Worm (Caenorhabditis elegans) whole organism, young adult: ENCODE data around the gene T20G5.13.

ENCODE experiments used
- F39B2.1 ChIP-seq: fragments of 200-800 bp; sonication (Bioruptor generic); IDR thresholded peaks from 2 replicates; pipeline ENCODE4 v1.3.6; 2022; ENCODE audit warnings: missing genetic modification reagents, missing genetic modification characterization, missing compliant biosample characterization
- F55B11.4 ChIP-seq: sonication (generic microtip); optimal IDR thresholded peaks from 2 replicates; lab custom pipeline; 2016; ENCODE audit warnings: missing compliant biosample characterization, missing genetic modification characterization, borderline replicate concordance; ENCODE audit not compliant: insufficient read depth
- F57A8.1 ChIP-seq: fragments of 200-800 bp; sonication (Bioruptor generic); optimal IDR thresholded peaks from 2 replicates; lab custom pipeline; 2018; ENCODE audit warnings: mild to moderate bottlenecking, missing genetic modification characterization, moderate library complexity, missing compliant biosample characterization
- F57C9.4 ChIP-seq: sonication (generic microtip); optimal IDR thresholded peaks from 2 replicates; lab custom pipeline; 2017; ENCODE audit warnings: mild to moderate bottlenecking, missing genetic modification characterization, missing compliant biosample characterization
- K11D2.4 ChIP-seq: fragments of 200-800 bp; sonication (Bioruptor generic); IDR thresholded peaks from 2 replicates; pipeline ENCODE4 v1.3.6; 2022; ENCODE audit warnings: missing genetic modification reagents, missing genetic modification characterization, missing compliant biosample characterization
- akir-1 ChIP-seq: fragments of 200-800 bp; sonication (Bioruptor generic); optimal IDR thresholded peaks from 2 replicates; lab custom pipeline; 2018; ENCODE audit warnings: mild to moderate bottlenecking, missing genetic modification characterization, moderate library complexity, missing compliant biosample characterization
- atf-7 ChIP-seq: sonication (generic microtip); optimal IDR thresholded peaks from 2 replicates; lab custom pipeline; 2017; ENCODE audit warnings: mild to moderate bottlenecking, missing genetic modification characterization, missing compliant biosample characterization
- attf-3 ChIP-seq: fragments of 200-800 bp; sonication (Bioruptor generic); conservative IDR thresholded peaks from 2 replicates; pipeline ENCODE4 v1.3.6; 2022; ENCODE audit warnings: missing genetic modification reagents, missing genetic modification characterization, missing compliant biosample characterization
- bed-1 ChIP-seq: fragments of 200-800 bp; sonication (Bioruptor generic); IDR thresholded peaks from 2 replicates; pipeline ENCODE4 v1.3.6; 2022; ENCODE audit warnings: missing genetic modification reagents, missing genetic modification characterization, missing compliant biosample characterization
- cebp-1 ChIP-seq, 2 experiments: fragments of 200-800 bp in 1 of 2; sonication (Bioruptor generic) in 1 of 2; sonication (generic microtip) in 1 of 2; IDR thresholded peaks in 1 of 2; optimal IDR thresholded peaks in 1 of 2; 2 replicates each; pipeline versions ENCODE4 v1.3.6 to Lab custom; 2017 to 2022; ENCODE audit warnings: missing compliant biosample characterization in 2 of 2, missing genetic modification characterization in 2 of 2, mild to moderate bottlenecking in 1 of 2, missing genetic modification reagents in 1 of 2, moderate library complexity in 1 of 2
- dox-1 ChIP-seq: fragments of 200-800 bp; sonication (Bioruptor generic); IDR thresholded peaks from 2 replicates; pipeline ENCODE4 v1.3.6; 2022; ENCODE audit warnings: missing genetic modification reagents, missing genetic modification characterization, missing compliant biosample characterization
- dpl-1 ChIP-seq: fragments of 150-350 bp; optimal IDR thresholded peaks from 2 replicates; lab custom pipeline; 2014; ENCODE audit warnings: missing biosample characterization, missing genetic modification reagents, missing genetic modification characterization
- egl-18 ChIP-seq: fragments of 200-800 bp; sonication (Bioruptor generic); IDR thresholded peaks from 2 replicates; pipeline ENCODE4 v1.3.6; 2022; ENCODE audit warnings: missing genetic modification reagents, missing genetic modification characterization, missing compliant biosample characterization
- egl-44 ChIP-seq: fragments of 200-800 bp; sonication (Bioruptor generic); IDR thresholded peaks from 2 replicates; pipeline ENCODE4 v1.3.6; 2022; ENCODE audit warnings: missing genetic modification reagents, missing genetic modification characterization, missing compliant biosample characterization
- egrh-3 ChIP-seq: fragments of 200-800 bp; sonication (Bioruptor generic); IDR thresholded peaks from 2 replicates; pipeline ENCODE4 v1.3.6; 2022; ENCODE audit warnings: missing genetic modification reagents, missing genetic modification characterization, missing compliant biosample characterization
- ekl-4 ChIP-seq: fragments of 200-800 bp; sonication (Bioruptor generic); IDR thresholded peaks from 2 replicates; pipeline ENCODE4 v1.3.6; 2022; ENCODE audit warnings: missing genetic modification reagents, missing genetic modification characterization, missing compliant biosample characterization
- gei-17 ChIP-seq: fragments of 200-800 bp; sonication (Bioruptor generic); optimal IDR thresholded peaks from 2 replicates; lab custom pipeline; 2018; ENCODE audit warnings: mild to moderate bottlenecking, missing genetic modification characterization, missing compliant biosample characterization
- hlh-12 ChIP-seq: sonication (generic microtip); optimal IDR thresholded peaks from 2 replicates; lab custom pipeline; 2016; ENCODE audit warnings: missing genetic modification characterization, missing compliant biosample characterization
- hmg-1.2 ChIP-seq: fragments of 200-800 bp; sonication (Bioruptor generic); IDR thresholded peaks from 2 replicates; pipeline ENCODE4 v1.3.6; 2022; ENCODE audit warnings: missing genetic modification reagents, missing genetic modification characterization, missing compliant biosample characterization
- lag-1 ChIP-seq: fragments of 200-800 bp; sonication (Bioruptor generic); IDR thresholded peaks from 2 replicates; pipeline ENCODE4 v1.3.6; 2022; ENCODE audit warnings: missing genetic modification reagents, missing genetic modification characterization, missing compliant biosample characterization
- let-526 ChIP-seq: fragments of 200-800 bp; sonication (Bioruptor generic); IDR thresholded peaks from 2 replicates; pipeline ENCODE4 v1.3.6; 2022; ENCODE audit warnings: missing genetic modification reagents, missing genetic modification characterization, missing compliant biosample characterization
- madf-10 ChIP-seq: sonication (generic microtip); optimal IDR thresholded peaks from 2 replicates; lab custom pipeline; 2016; ENCODE audit warnings: mild to moderate bottlenecking, missing genetic modification characterization, missing compliant biosample characterization
- mel-28 ChIP-seq: sonication (generic microtip); optimal IDR thresholded peaks from 2 replicates; lab custom pipeline; 2016; ENCODE audit warnings: borderline replicate concordance, mild to moderate bottlenecking, missing genetic modification characterization, missing compliant biosample characterization
- mxl-1 ChIP-seq: sonication (generic microtip); optimal IDR thresholded peaks from 2 replicates; lab custom pipeline; 2016; ENCODE audit warnings: missing genetic modification characterization, missing compliant biosample characterization
- nfya-1 ChIP-seq: sonication (generic microtip); optimal IDR thresholded peaks from 2 replicates; lab custom pipeline; 2017; ENCODE audit warnings: antibody characterized with exemption, missing compliant biosample characterization, missing genetic modification characterization, borderline replicate concordance; ENCODE audit not compliant: insufficient read depth
- nfya-2 ChIP-seq: fragments of 200-800 bp; sonication (Bioruptor generic); IDR thresholded peaks from 2 replicates; pipeline ENCODE4 v1.3.6; 2022; ENCODE audit warnings: missing genetic modification reagents, missing genetic modification characterization, missing compliant biosample characterization
- nfyb-1 ChIP-seq: fragments of 200-800 bp; sonication (Bioruptor generic); IDR thresholded peaks from 2 replicates; pipeline ENCODE4 v1.3.6; 2022; ENCODE audit warnings: missing genetic modification reagents, missing genetic modification characterization, missing compliant biosample characterization
- nhr-179 ChIP-seq: sonication (generic microtip); optimal IDR thresholded peaks from 2 replicates; lab custom pipeline; 2016; ENCODE audit warnings: mild to moderate bottlenecking, missing genetic modification characterization, missing compliant biosample characterization
- nhr-80 ChIP-seq: sonication (generic microtip); optimal IDR thresholded peaks from 2 replicates; lab custom pipeline; 2016; ENCODE audit warnings: missing genetic modification characterization, missing compliant biosample characterization
- nhr-90 ChIP-seq: sonication (generic microtip); optimal IDR thresholded peaks from 2 replicates; lab custom pipeline; 2016; ENCODE audit warnings: missing genotype, mild to moderate bottlenecking, missing genetic modification characterization, missing compliant biosample characterization
- sea-2 ChIP-seq: fragments of 200-800 bp; sonication (Bioruptor generic); IDR thresholded peaks from 2 replicates; pipeline ENCODE4 v1.3.6; 2022; ENCODE audit warnings: missing genetic modification characterization, missing compliant biosample characterization
- snpc-1.1 ChIP-seq: sonication (generic microtip); optimal IDR thresholded peaks from 2 replicates; lab custom pipeline; 2017; ENCODE audit warnings: missing genetic modification characterization, mild to moderate bottlenecking, missing compliant biosample characterization, antibody characterized with exemption, moderate library complexity, missing genotype, missing genetic modification reagents; ENCODE audit not compliant: insufficient read depth
- somi-1 ChIP-seq: fragments of 200-800 bp; sonication (Bioruptor generic); optimal IDR thresholded peaks from 2 replicates; lab custom pipeline; 2018; ENCODE audit warnings: mild to moderate bottlenecking, missing genetic modification characterization, missing compliant biosample characterization
- zim-3 ChIP-seq: sonication (generic microtip); optimal IDR thresholded peaks from 2 replicates; lab custom pipeline; 2017; ENCODE audit warnings: mild to moderate bottlenecking, missing genetic modification characterization, moderate library complexity, missing compliant biosample characterization
- ztf-18 ChIP-seq: sonication (generic microtip); optimal IDR thresholded peaks from 2 replicates; lab custom pipeline; 2016; ENCODE audit warnings: missing genotype, mild to moderate bottlenecking, missing genetic modification characterization, missing compliant biosample characterization
- ztf-3 ChIP-seq: fragments of 200-800 bp; sonication (Bioruptor generic); optimal IDR thresholded peaks from 2 replicates; lab custom pipeline; 2018; ENCODE audit warnings: mild to moderate bottlenecking, missing genetic modification characterization, missing compliant biosample characterization

Gene T20G5.13

DNA sequence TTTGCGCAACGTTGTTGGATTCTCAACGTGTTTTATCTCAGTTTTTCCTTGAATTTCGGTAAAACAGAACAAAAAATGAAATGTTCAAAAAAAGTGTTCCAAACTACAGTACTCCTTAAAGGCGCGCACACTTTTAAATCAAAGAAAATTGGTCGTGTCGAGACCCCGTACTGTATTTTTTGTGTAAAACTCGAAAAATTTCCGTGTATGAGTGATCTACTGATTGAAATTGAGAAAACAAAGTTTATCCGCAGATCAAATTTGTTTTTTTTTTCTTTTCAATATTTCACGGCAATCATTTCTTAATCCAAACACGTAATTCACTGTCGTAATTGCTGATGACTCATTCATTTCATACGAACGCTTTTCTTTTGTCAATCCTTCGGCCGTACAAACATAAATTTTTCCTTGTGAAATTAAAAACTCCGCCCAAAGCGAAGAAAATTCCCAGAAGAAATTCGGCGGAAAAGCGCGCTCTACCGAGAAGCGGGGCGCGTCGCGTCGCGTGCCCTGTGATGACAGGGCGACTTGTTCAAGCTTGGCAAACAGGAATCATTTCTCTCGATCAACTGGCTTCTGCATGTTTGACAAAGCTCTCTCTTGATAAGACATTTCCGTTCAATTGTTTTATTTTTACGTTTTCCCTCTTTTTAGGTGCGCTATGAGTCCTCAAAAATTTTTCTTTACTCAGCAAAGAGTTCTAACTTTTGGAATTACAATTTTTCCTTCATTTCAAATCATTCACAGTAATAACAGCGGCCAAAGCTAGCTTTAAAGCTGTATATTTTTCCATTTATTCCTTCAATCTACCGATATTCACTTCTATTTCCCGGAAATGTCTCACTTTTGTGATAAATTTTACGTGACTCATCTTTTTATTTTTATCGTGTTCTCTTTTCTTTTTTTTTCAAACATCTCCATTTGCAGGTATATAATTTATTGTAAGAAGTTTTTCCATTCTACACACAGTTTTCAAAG is 2.0 kb upstream of the T20G5.13 start, which contains the start of gene chc-1 (continued):
- TF ChIP-seq dpl-1 (GFP tag; lab: Kevin White, UChicago) (peak; percentile 46), K11D2.4 (GFP tag; lab: Robert Waterston, UW) (no peak), nfya-1 (tag; lab: Kevin White, UChicago) (no peak), atf-7 (tag; lab: Kevin White, UChicago) (no peak), nfyb-1 (GFP tag; lab: Robert Waterston, UW) (no peak), ekl-4 (GFP tag; lab: Robert Waterston, UW) (no peak), ztf-3 (no peak), egrh-3 (GFP tag; lab: Robert Waterston, UW) (no peak), hlh-12 (tag; lab: Kevin White, UChicago) (no peak), gei-17 (GFP tag; lab: Kevin White, UChicago) (no peak), ztf-18 (tag; lab: Kevin White, UChicago) (no peak), nhr-90 (tag; lab: Kevin White, UChicago) (no peak), nfya-2 (no peak), F55B11.4 (no peak), zim-3 (tag; lab: Kevin White, UChicago) (no peak), somi-1 (GFP tag; lab: Kevin White, UChicago) (no peak), akir-1 (GFP tag; lab: Kevin White, UChicago) (no peak), F39B2.1 (no peak), lag-1 (GFP tag; lab: Robert Waterston, UW) (no peak), let-526 (GFP tag; lab: Robert Waterston, UW) (no peak), nhr-179 (no peak), bed-1 (GFP tag; lab: Robert Waterston, UW) (no peak), mel-28 (tag; lab: Kevin White, UChicago) (no peak), madf-10 (tag; lab: Kevin White, UChicago) (no peak), hmg-1.2 (GFP tag; lab: Robert Waterston, UW) (no peak), snpc-1.1 (no peak), egl-44 (GFP tag; lab: Robert Waterston, UW) (no peak), sea-2 (GFP tag; lab: Robert Waterston, UW) (no peak), F57A8.1 (GFP tag; lab: Kevin White, UChicago) (no peak), egl-18 (GFP tag; lab: Robert Waterston, UW) (no peak), mxl-1 (no peak), dox-1 (GFP tag; lab: Robert Waterston, UW) (peak; percentile 46; the same call in 1 of the 2 replicates), F57C9.4 (tag; lab: Kevin White, UChicago) (no peak), nhr-80 (tag; lab: Kevin White, UChicago) (peak; percentile 52)

DNA sequence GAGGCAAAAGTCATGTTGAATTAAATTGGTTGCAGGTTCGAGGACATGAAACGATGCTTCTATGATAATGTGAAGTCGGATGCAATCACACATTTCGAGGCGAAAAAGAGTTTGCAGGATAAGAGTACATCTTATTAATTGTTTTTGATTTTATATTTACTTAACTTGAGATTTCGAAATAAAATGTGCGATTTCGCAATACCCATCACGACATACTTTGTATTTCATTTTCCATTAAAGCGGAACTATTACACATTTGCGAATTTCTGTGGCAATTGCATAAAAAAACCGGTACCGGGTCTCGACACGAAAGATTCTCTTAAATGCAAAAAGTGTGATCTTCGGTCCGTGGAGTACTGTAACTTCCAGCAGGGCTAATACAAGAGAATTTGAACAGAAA is 1.3 kb upstream of the T20G5.13 start:
- peak; percentile 87; the same call in 1 of the 2 replicates for TF ChIP-seq cebp-1 (GFP tag; IDR thresholded peaks at IDR 0.05; lab: Robert Waterston, UW)
- TF ChIP-seq cebp-1 (tag; optimal IDR thresholded peaks at IDR 0.05; lab: Kevin White, UChicago) = peak; percentile 99
- TF ChIP-seq attf-3 (GFP tag; lab: Robert Waterston, UW) = no peak
